Fruit fly (Drosophila melanogaster) whole organism, embryonic: Measurements from ENCODE around the gene wfs1.
A peak's percentile ranks its signal among the peaks of the same experiment; 100 is the strongest.

Source experiments
- Antp ChIP-seq: fragments of 200-800 bp; sonication (Bioruptor generic); optimal IDR thresholded peaks from 3 replicates; lab custom pipeline; 2016; ENCODE audit warnings: missing biosample characterization, missing genetic modification characterization
- B-H1 ChIP-seq: fragments of 200-800 bp; sonication (Bioruptor generic); IDR thresholded peaks from 3 replicates; pipeline ENCODE4 v1.3.6; 2022; ENCODE audit warnings: missing biosample characterization, missing genetic modification characterization
- CG11398 ChIP-seq: fragments of 200-800 bp; sonication (Bioruptor generic); optimal IDR thresholded peaks from 2 replicates; lab custom pipeline; 2016; ENCODE audit warnings: missing biosample characterization, missing genetic modification characterization
- CG11560 ChIP-seq: fragments of 200-800 bp; sonication (Bioruptor generic); IDR thresholded peaks from 3 replicates; pipeline ENCODE4 v1.3.6; 2022; ENCODE audit warnings: missing biosample characterization, missing genetic modification characterization
- CG12391 ChIP-seq: fragments of 200-800 bp; sonication (Bioruptor generic); optimal IDR thresholded peaks from 3 replicates; lab custom pipeline; 2018; ENCODE audit warnings: missing biosample characterization, mild to moderate bottlenecking, missing genetic modification characterization, moderate library complexity
- CG12659 ChIP-seq: fragments of 200-800 bp; sonication (Bioruptor generic); optimal IDR thresholded peaks from 3 replicates; lab custom pipeline; 2017; ENCODE audit warnings: mild to moderate bottlenecking, missing biosample characterization, missing genetic modification reagents, missing genetic modification characterization
- CG13296 ChIP-seq: fragments of 200-800 bp; sonication (Bioruptor generic); optimal IDR thresholded peaks from 3 replicates; lab custom pipeline; 2018; ENCODE audit warnings: missing biosample characterization, mild to moderate bottlenecking, missing genetic modification characterization
- CG17359 ChIP-seq: fragments of 200-800 bp; sonication (Bioruptor generic); optimal IDR thresholded peaks from 3 replicates; lab custom pipeline; 2018; ENCODE audit warnings: missing biosample characterization, mild to moderate bottlenecking, missing genetic modification characterization, moderate library complexity
- CG17361 ChIP-seq: fragments of 200-800 bp; sonication (Bioruptor generic); IDR thresholded peaks from 3 replicates; pipeline ENCODE4 v1.3.6; 2022; ENCODE audit warnings: missing biosample characterization, missing genetic modification characterization
- CG17912 ChIP-seq: fragments of 200-800 bp; sonication (Bioruptor generic); optimal IDR thresholded peaks from 2 replicates; lab custom pipeline; 2018; ENCODE audit warnings: missing biosample characterization, mild to moderate bottlenecking, missing genetic modification characterization
- CG18011 ChIP-seq: fragments of 200-800 bp; sonication (Bioruptor generic); optimal IDR thresholded peaks from 2 replicates; lab custom pipeline; 2017; ENCODE audit warnings: missing biosample characterization, missing genetic modification characterization, mild to moderate bottlenecking, moderate library complexity, missing genotype
- CG2199 ChIP-seq: fragments of 200-800 bp; sonication (Bioruptor generic); IDR thresholded peaks from 3 replicates; pipeline ENCODE4 v1.3.6; 2022; ENCODE audit warnings: missing biosample characterization, missing genetic modification characterization
- CG31365 ChIP-seq: fragments of 200-800 bp; sonication (Bioruptor generic); optimal IDR thresholded peaks from 2 replicates; lab custom pipeline; 2018; ENCODE audit warnings: missing biosample characterization, mild to moderate bottlenecking, missing genetic modification characterization
- CG31388 ChIP-seq: fragments of 200-800 bp; sonication (Bioruptor generic); optimal IDR thresholded peaks from 2 replicates; lab custom pipeline; 2016; ENCODE audit warnings: missing biosample characterization, missing genetic modification characterization
- CG3281 ChIP-seq: fragments of 200-800 bp; sonication (Bioruptor generic); optimal IDR thresholded peaks from 3 replicates; lab custom pipeline; 2017; ENCODE audit warnings: missing biosample characterization, mild to moderate bottlenecking, missing genetic modification characterization
- CG34422 ChIP-seq: fragments of 200-800 bp; sonication (Bioruptor generic); IDR thresholded peaks from 3 replicates; pipeline ENCODE4 v1.3.6; 2022; ENCODE audit warnings: missing biosample characterization, missing genetic modification characterization
- CG3838 ChIP-seq: fragments of 200-800 bp; sonication (Bioruptor generic); optimal IDR thresholded peaks from 3 replicates; lab custom pipeline; 2016; ENCODE audit warnings: missing biosample characterization, missing genetic modification characterization
- CG4360 ChIP-seq: fragments of 200-800 bp; sonication (Bioruptor generic); IDR thresholded peaks from 2 replicates; pipeline ENCODE4 v1.3.6; 2022; ENCODE audit warnings: missing biosample characterization, missing genetic modification characterization
- CG4424 ChIP-seq: fragments of 200-800 bp; sonication (Bioruptor generic); optimal IDR thresholded peaks from 3 replicates; lab custom pipeline; 2016; ENCODE audit warnings: missing biosample characterization, missing genetic modification characterization
- CG5180 ChIP-seq: fragments of 200-800 bp; sonication (Bioruptor generic); optimal IDR thresholded peaks from 3 replicates; lab custom pipeline; 2017; ENCODE audit warnings: missing biosample characterization, missing genetic modification characterization, mild to moderate bottlenecking, moderate library complexity, missing genetic modification reagents
- CG6791 ChIP-seq: fragments of 200-800 bp; sonication (Bioruptor generic); IDR thresholded peaks from 3 replicates; pipeline ENCODE4 v1.3.6; 2022; ENCODE audit warnings: missing biosample characterization, missing genetic modification characterization; ENCODE audit not compliant: partially characterized antibody
- CG6854 ChIP-seq: fragments of 200-800 bp; sonication (Bioruptor generic); optimal IDR thresholded peaks from 3 replicates; lab custom pipeline; 2017; ENCODE audit warnings: missing biosample characterization, mild to moderate bottlenecking, missing genetic modification characterization
- CG7357 ChIP-seq: fragments of 200-800 bp; sonication (Bioruptor generic); IDR thresholded peaks from 3 replicates; pipeline ENCODE4 v1.3.6; 2022; ENCODE audit warnings: missing biosample characterization, missing genetic modification characterization
- CG7556 ChIP-seq: fragments of 200-800 bp; sonication (Bioruptor generic); optimal IDR thresholded peaks from 2 replicates; lab custom pipeline; 2017; ENCODE audit warnings: missing biosample characterization, mild to moderate bottlenecking, missing genetic modification characterization
- CG8944 ChIP-seq: fragments of 200-800 bp; sonication (Bioruptor generic); optimal IDR thresholded peaks from 3 replicates; lab custom pipeline; 2016; ENCODE audit warnings: missing biosample characterization, missing genetic modification characterization
- Chrac-16 ChIP-seq: fragments of 200-800 bp; sonication (Bioruptor generic); optimal IDR thresholded peaks from 3 replicates; lab custom pipeline; 2016; ENCODE audit warnings: missing biosample characterization, missing genetic modification characterization
- Dp ChIP-seq: fragments of 200-800 bp; sonication (Bioruptor generic); optimal IDR thresholded peaks from 2 replicates; lab custom pipeline; 2018; ENCODE audit warnings: missing biosample characterization, mild to moderate bottlenecking, missing genetic modification characterization, moderate library complexity
- Eip74EF ChIP-seq, 2 experiments: fragments of 200-800 bp in 1 of 2; fragments of >200 bp in 1 of 2; sonication (Bioruptor generic) in 1 of 2; optimal IDR thresholded peaks; 2 replicates each; lab custom pipeline; 2017 to 2019; ENCODE audit warnings: missing biosample characterization in 2 of 2, missing genetic modification characterization in 2 of 2, mild to moderate bottlenecking in 1 of 2, moderate library complexity in 1 of 2
- Gsc ChIP-seq: fragments of 200-800 bp; sonication (Bioruptor generic); IDR thresholded peaks from 2 replicates; pipeline ENCODE4 v1.3.6; 2022; ENCODE audit warnings: missing biosample characterization, missing genetic modification characterization
- HLH54F ChIP-seq: fragments of 200-800 bp; sonication (Bioruptor generic); optimal IDR thresholded peaks from 3 replicates; lab custom pipeline; 2016; ENCODE audit warnings: missing biosample characterization, missing genetic modification characterization
- Hand ChIP-seq: fragments of 200-800 bp; sonication (Bioruptor generic); optimal IDR thresholded peaks from 2 replicates; lab custom pipeline; 2017; ENCODE audit warnings: mild to moderate bottlenecking, missing biosample characterization, missing genetic modification reagents, missing genetic modification characterization
- Lim3 ChIP-seq: fragments of 200-800 bp; sonication (Bioruptor generic); IDR thresholded peaks from 2 replicates; pipeline ENCODE4 v1.3.6; 2022; ENCODE audit warnings: missing biosample characterization, missing genetic modification characterization
- Lpt ChIP-seq: fragments of >200 bp; optimal IDR thresholded peaks from 2 replicates; lab custom pipeline; 2018; ENCODE audit warnings: missing biosample characterization, missing genetic modification characterization
- Mrtf ChIP-seq: fragments of 200-800 bp; sonication (Bioruptor generic); IDR thresholded peaks from 3 replicates; pipeline ENCODE4 v1.3.6; 2022; ENCODE audit warnings: missing biosample characterization, missing genetic modification characterization
- Nf-YA ChIP-seq: fragments of 200-800 bp; sonication (Bioruptor generic); IDR thresholded peaks from 2 replicates; pipeline ENCODE4 v1.3.6; 2022; ENCODE audit warnings: missing biosample characterization, missing genetic modification characterization
- Oaz ChIP-seq: fragments of 200-800 bp; sonication (Bioruptor generic); IDR thresholded peaks from 2 replicates; pipeline ENCODE4 v1.3.6; 2022; ENCODE audit warnings: missing biosample characterization, missing genetic modification characterization
- Sox102F ChIP-seq: fragments of 200-800 bp; sonication (Bioruptor generic); optimal IDR thresholded peaks from 2 replicates; lab custom pipeline; 2018; ENCODE audit warnings: missing biosample characterization, mild to moderate bottlenecking, missing genetic modification characterization, moderate library complexity
- Ssrp ChIP-seq: fragments of 200-800 bp; sonication (Bioruptor generic); optimal IDR thresholded peaks from 2 replicates; lab custom pipeline; 2018; ENCODE audit warnings: missing biosample characterization, mild to moderate bottlenecking, missing genetic modification characterization, moderate library complexity
- ase ChIP-seq: fragments of 200-800 bp; sonication (Bioruptor generic); IDR thresholded peaks from 3 replicates; pipeline ENCODE4 v1.3.6; 2022; ENCODE audit warnings: missing biosample characterization, missing genetic modification characterization
- bbx ChIP-seq: fragments of 200-800 bp; sonication (Bioruptor generic); IDR thresholded peaks from 2 replicates; pipeline ENCODE4 v1.3.6; 2022; ENCODE audit warnings: missing biosample characterization, missing genetic modification characterization; ENCODE audit not compliant: partially characterized antibody
- caup ChIP-seq: fragments of 200-800 bp; sonication (Bioruptor generic); optimal IDR thresholded peaks from 3 replicates; lab custom pipeline; 2017; ENCODE audit warnings: missing biosample characterization, mild to moderate bottlenecking, missing genetic modification characterization, moderate library complexity; ENCODE audit not compliant: severe bottlenecking
- dmrt11E ChIP-seq: fragments of 200-800 bp; sonication (Bioruptor generic); optimal IDR thresholded peaks from 3 replicates; lab custom pipeline; 2018; ENCODE audit warnings: missing biosample characterization, mild to moderate bottlenecking, missing genetic modification characterization, moderate library complexity
- dysf ChIP-seq: fragments of 200-800 bp; sonication (Bioruptor generic); IDR thresholded peaks from 3 replicates; pipeline ENCODE4 v1.3.6; 2022; ENCODE audit warnings: missing biosample characterization, missing genetic modification characterization
- fd102C ChIP-seq: fragments of 200-800 bp; sonication (Bioruptor generic); optimal IDR thresholded peaks from 2 replicates; lab custom pipeline; 2018; ENCODE audit warnings: missing biosample characterization, mild to moderate bottlenecking, missing genetic modification characterization, moderate library complexity
- gem ChIP-seq: fragments of 200-800 bp; sonication (Bioruptor generic); optimal IDR thresholded peaks from 2 replicates; lab custom pipeline; 2019; ENCODE audit warnings: missing biosample characterization, mild to moderate bottlenecking, missing genetic modification characterization, moderate library complexity
- grn ChIP-seq: fragments of 200-800 bp; sonication (Bioruptor generic); optimal IDR thresholded peaks from 3 replicates; lab custom pipeline; 2017; ENCODE audit warnings: missing biosample characterization, missing genetic modification characterization
- ken ChIP-seq: fragments of 200-800 bp; sonication (Bioruptor generic); IDR thresholded peaks from 3 replicates; pipeline ENCODE4 v1.3.6; 2022; ENCODE audit warnings: missing biosample characterization, missing genetic modification characterization
- org-1 ChIP-seq: fragments of 200-800 bp; sonication (Bioruptor generic); optimal IDR thresholded peaks from 2 replicates; lab custom pipeline; 2017; ENCODE audit warnings: missing biosample characterization, missing genetic modification characterization
- pita ChIP-seq: fragments of 200-800 bp; sonication (Bioruptor generic); optimal IDR thresholded peaks from 2 replicates; lab custom pipeline; 2017; ENCODE audit warnings: missing biosample characterization, mild to moderate bottlenecking, missing genetic modification characterization
- sob ChIP-seq: fragments of 200-800 bp; sonication (Bioruptor generic); IDR thresholded peaks from 2 replicates; pipeline ENCODE4 v1.3.6; 2022; ENCODE audit warnings: missing biosample characterization, missing genetic modification characterization
- sr ChIP-seq: fragments of 200-800 bp; sonication (Bioruptor generic); IDR thresholded peaks from 3 replicates; pipeline ENCODE4 v1.3.6; 2022; ENCODE audit warnings: missing biosample characterization, missing genetic modification characterization

wfs1 gene

DNA sequence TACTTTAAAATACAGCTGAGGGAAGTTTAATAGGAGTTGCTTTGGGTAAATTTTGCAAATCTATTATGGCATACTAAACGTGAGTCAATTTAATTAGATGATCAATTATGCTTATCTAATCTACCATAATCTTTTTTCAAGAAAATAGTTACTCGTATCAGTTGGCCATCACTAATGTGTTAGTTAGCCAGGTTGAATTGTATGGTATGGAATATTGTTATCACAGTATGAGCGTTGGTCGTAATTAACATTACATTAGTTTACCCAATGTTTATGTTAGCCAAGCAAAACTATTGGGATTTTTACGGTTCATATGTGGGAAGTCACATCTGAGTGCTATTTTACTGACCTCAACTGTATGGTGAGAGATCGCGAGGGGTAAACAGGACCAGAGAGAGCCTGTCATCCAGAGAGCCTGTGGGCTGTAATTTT, 16.6 kb downstream of the wfs1 start (continued):
- TF ChIP-seq Nf-YA (GFP tag; lab: Robert Waterston, UW) (no peak), CG6854 (peak; percentile 24), Antp (GFP tag; lab: Kevin White, UChicago) (peak; percentile 66), caup (GFP tag; lab: Kevin White, UChicago) (peak; percentile 57), Eip74EF (GFP tag; optimal IDR thresholded peaks at IDR 0.05; lab: Kevin White, UChicago) (peak in 1 of 2 experiments; percentile 36), CG3838 (peak; percentile 4), CG7357 (no peak; the same call in 2 of the 3 replicates), CG17359 (tag; lab: Kevin White, UChicago) (peak; percentile 33), CG11398 (GFP tag; lab: Kevin White, UChicago) (peak; percentile 68), Hand (GFP tag; lab: Kevin White, UChicago) (no peak), CG6791 (GFP tag; lab: Robert Waterston, UW) (no peak), Ssrp (peak; percentile 70), B-H1 (GFP tag; lab: Robert Waterston, UW) (no peak), CG3281 (peak; percentile 57), CG5180 (GFP tag; lab: Kevin White, UChicago) (peak; percentile 15), sob (GFP tag; lab: Robert Waterston, UW) (0 out of 2 replicates have a peak, but pooled peaks have one; percentile 7), Mrtf (no peak), CG4360 (GFP tag; lab: Robert Waterston, UW) (no peak), dysf (GFP tag; lab: Robert Waterston, UW) (peak; percentile 55; the same call in 2 of the 3 replicates), ase (GFP tag; lab: Robert Waterston, UW) (no peak), CG12659 (GFP tag; lab: Kevin White, UChicago) (peak; percentile 47), Chrac-16 (GFP tag; lab: Kevin White, UChicago) (peak; percentile 75), CG11560 (tag; lab: Robert Waterston, UW) (0 out of 3 replicates have a peak, but pooled peaks have one; percentile 18), Sox102F (peak; percentile 44), CG17361 (GFP tag; lab: Robert Waterston, UW) (peak; percentile 92; the same call in 2 of the 3 replicates), CG17912 (GFP tag; lab: Kevin White, UChicago) (no peak), HLH54F (GFP tag; lab: Kevin White, UChicago) (peak; percentile 51), CG7556 (GFP tag; lab: Kevin White, UChicago) (peak; percentile 85), CG13296 (GFP tag; lab: Kevin White, UChicago) (peak; percentile 27), Oaz (GFP tag; lab: Robert Waterston, UW) (no peak), CG4424 (GFP tag; lab: Kevin White, UChicago) (peak; percentile 80), sr (GFP tag; lab: Robert Waterston, UW) (no peak), grn (peak; percentile 48), Lpt (GFP tag; lab: Kevin White, UChicago) (no peak), dmrt11E (tag; lab: Kevin White, UChicago) (peak; percentile 95), ken (no peak), CG34422 (GFP tag; lab: Robert Waterston, UW) (no peak), CG8944 (GFP tag; lab: Kevin White, UChicago) (peak; percentile 68), bbx (GFP tag; lab: Robert Waterston, UW) (no peak), CG31365 (tag; lab: Kevin White, UChicago) (no peak), CG12391 (tag; lab: Kevin White, UChicago) (peak; percentile 84), pita (GFP tag; lab: Kevin White, UChicago) (no peak), Dp (GFP tag; lab: Kevin White, UChicago) (no peak), CG18011 (GFP tag; lab: Kevin White, UChicago) (no peak), fd102C (GFP tag; lab: Kevin White, UChicago) (peak; percentile 83), CG2199 (GFP tag; lab: Robert Waterston, UW) (no peak), CG31388 (GFP tag; lab: Kevin White, UChicago) (no peak), org-1 (GFP tag; lab: Kevin White, UChicago) (peak; percentile 83), Lim3 (GFP tag; lab: Robert Waterston, UW) (no peak), gem (tag; lab: Kevin White, UChicago) (peak; percentile 85), Gsc (no peak)
